Fruit fly (Drosophila melanogaster) whole organism, adult: ENCODE results near the gene CG15576.

Experiments
- CG11617 ChIP-seq: fragments of 200-800 bp; sonication (Bioruptor generic); optimal IDR thresholded peaks from 2 replicates; lab custom pipeline; 2017; ENCODE audit warnings: mild to moderate bottlenecking, missing biosample characterization, missing genetic modification reagents, missing genetic modification characterization
- CG12768 ChIP-seq: fragments of 200-800 bp; sonication (Bioruptor generic); optimal IDR thresholded peaks from 2 replicates; lab custom pipeline; 2017; ENCODE audit warnings: missing biosample characterization, missing genetic modification characterization, mild to moderate bottlenecking, moderate library complexity, missing genetic modification reagents
- CG14711 ChIP-seq: fragments of 200-800 bp; sonication (Bioruptor generic); optimal IDR thresholded peaks from 2 replicates; lab custom pipeline; 2018; ENCODE audit warnings: missing biosample characterization, mild to moderate bottlenecking, missing genetic modification characterization, moderate library complexity
- CG1620 ChIP-seq: fragments of 200-800 bp; sonication (Bioruptor generic); optimal IDR thresholded peaks from 2 replicates; lab custom pipeline; 2016; ENCODE audit warnings: missing biosample characterization, missing genetic modification characterization
- CG33017 ChIP-seq: fragments of 200-800 bp; sonication (Bioruptor generic); optimal IDR thresholded peaks from 2 replicates; lab custom pipeline; 2018; ENCODE audit warnings: missing biosample characterization, mild to moderate bottlenecking, missing genetic modification characterization, moderate library complexity
- CG5204 ChIP-seq: fragments of 200-800 bp; sonication (Bioruptor generic); optimal IDR thresholded peaks from 2 replicates; lab custom pipeline; 2016; ENCODE audit warnings: missing biosample characterization, missing genetic modification characterization
- Crg-1 ChIP-seq: fragments of 200-800 bp; sonication (Bioruptor generic); optimal IDR thresholded peaks from 2 replicates; lab custom pipeline; 2016; ENCODE audit warnings: missing biosample characterization, missing genetic modification characterization
- Hr96 ChIP-seq: fragments of 200-800 bp; sonication (Bioruptor generic); optimal IDR thresholded peaks from 2 replicates; lab custom pipeline; 2016; ENCODE audit warnings: missing biosample characterization, missing genetic modification characterization
- cic ChIP-seq: fragments of 200-800 bp; sonication (Bioruptor generic); optimal IDR thresholded peaks from 2 replicates; lab custom pipeline; 2017; ENCODE audit warnings: missing biosample characterization, mild to moderate bottlenecking, missing genetic modification characterization, moderate library complexity
- kay ChIP-seq: fragments of 200-800 bp; sonication (Bioruptor generic); peaks from one replicate; lab custom pipeline; 2016; ENCODE audit warnings: missing biosample characterization, missing genetic modification characterization, borderline replicate concordance
- ovo ChIP-seq: fragments of 200-800 bp; sonication (Bioruptor generic); optimal IDR thresholded peaks from 2 replicates; lab custom pipeline; 2016; ENCODE audit warnings: missing biosample characterization, missing genetic modification characterization
- pad ChIP-seq: fragments of 200-800 bp; sonication (Bioruptor generic); optimal IDR thresholded peaks from 3 replicates; lab custom pipeline; 2017; ENCODE audit warnings: missing biosample characterization, missing genetic modification characterization, mild to moderate bottlenecking, moderate library complexity, missing genetic modification reagents
- tj ChIP-seq: fragments of 200-800 bp; sonication (Bioruptor generic); optimal IDR thresholded peaks from 3 replicates; lab custom pipeline; 2017; ENCODE audit warnings: missing biosample characterization, mild to moderate bottlenecking, missing genetic modification characterization, moderate library complexity

dm6 chrX:4212725-4213124 lies 39.9 kb downstream of the CG15576 start, which contains the start of gene CG43288:
- TF ChIP-seq CG1620 (GFP tag; lab: Kevin White, UChicago): no peak
- TF ChIP-seq tj (GFP tag; lab: Kevin White, UChicago): no peak
- no peak for TF ChIP-seq kay (GFP tag; lab: Kevin White, UChicago)
- TF ChIP-seq ovo (GFP tag; lab: Kevin White, UChicago): no peak
- TF ChIP-seq CG5204: no peak
- TF ChIP-seq CG12768 (GFP tag; lab: Kevin White, UChicago): no peak
- TF ChIP-seq Crg-1: no peak
- no peak for TF ChIP-seq CG33017
- no peak for TF ChIP-seq cic (GFP tag; lab: Kevin White, UChicago)
- TF ChIP-seq CG14711 (tag; lab: Kevin White, UChicago): no peak
- no peak for TF ChIP-seq pad
- TF ChIP-seq Hr96 (GFP tag; lab: Kevin White, UChicago): no peak
- no peak for TF ChIP-seq CG11617 (GFP tag; lab: Kevin White, UChicago)
